Worm (Caenorhabditis elegans): Measurements from ENCODE around the gene R05H5.3.
A peak's percentile ranks its signal among the peaks of the same experiment; 100 is the strongest.

DNA sequence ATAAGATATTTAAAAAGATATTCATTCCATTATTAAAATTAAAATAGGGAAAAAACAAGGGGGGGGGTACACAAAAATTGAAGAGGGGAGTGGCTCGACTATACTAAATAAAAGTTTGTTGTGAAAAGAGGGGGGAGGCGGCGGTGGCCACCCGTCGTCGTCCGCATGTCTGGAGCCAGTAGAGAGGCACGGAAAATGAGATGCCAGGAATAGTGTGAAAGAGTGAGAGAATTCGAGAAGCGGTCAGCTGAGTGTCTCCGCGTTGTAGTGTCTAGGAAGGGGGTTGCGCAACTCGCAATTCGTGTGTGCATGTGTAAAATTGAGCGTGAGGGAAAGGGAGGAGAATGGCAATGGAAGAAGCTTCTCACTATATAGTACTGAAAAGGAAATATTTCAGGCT lies 4.8 kb downstream of the R05H5.3 start:
- TF ChIP-seq cnd-1 (tag; optimal IDR thresholded peaks at IDR 0.05) (no peak), hlh-1 (tag; optimal IDR thresholded peaks at IDR 0.05) (peak; percentile 32), lin-13 (tag; optimal IDR thresholded peaks at IDR 0.05) (no peak), snpc-4 (tag; optimal IDR thresholded peaks at IDR 0.05) (no peak), lsy-2 (tag; optimal IDR thresholded peaks at IDR 0.05) (no peak), unc-39 (tag; optimal IDR thresholded peaks at IDR 0.05) (no peak), blmp-1 (tag; optimal IDR thresholded peaks at IDR 0.05) (no peak), nhr-76 (tag; optimal IDR thresholded peaks at IDR 0.05) (no peak), tbx-8 (GFP tag; optimal IDR thresholded peaks at IDR 0.05) (no peak), ces-1 (GFP tag; optimal IDR thresholded peaks at IDR 0.05) (peak; percentile 59), nhr-28 (tag; optimal IDR thresholded peaks at IDR 0.05) (no peak), nhr-12 (tag; optimal IDR thresholded peaks at IDR 0.05) (no peak), elt-3 (tag; optimal IDR thresholded peaks at IDR 0.05) (no peak)

Measured in whole organism, mixed stage, embryonic.